Worm (Caenorhabditis elegans): Measurements from ENCODE around the gene F47B10.3.
A peak's percentile ranks its signal among the peaks of the same experiment; 100 is the strongest.

F47B10.3 gene

DNA sequence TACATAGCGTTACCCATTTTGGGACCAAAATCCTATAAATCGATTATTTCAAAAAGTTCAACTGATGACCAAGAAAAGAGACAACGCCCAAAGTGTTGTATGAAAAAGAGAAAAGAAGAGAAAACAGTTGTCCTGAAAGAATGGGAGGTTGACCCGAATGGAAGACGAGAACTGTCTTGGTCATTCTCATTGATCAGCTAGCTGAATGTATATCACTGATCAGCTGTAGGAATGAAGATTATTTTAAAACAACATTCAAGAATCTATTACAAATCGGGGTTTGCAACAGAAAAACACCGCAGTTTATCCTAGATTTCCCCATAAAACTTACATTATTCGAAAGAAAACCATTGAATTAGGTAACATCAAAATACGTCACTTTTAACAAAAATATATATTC, 1.5 kb upstream of the F47B10.3 start, which contains the start of gene F47B10.5:
TSS of gene F47B10.5 (minus strand) at position 101 of the 400 bp plus-strand sequence.
- no peak for TF ChIP-seq nhr-77 (tag; optimal IDR thresholded peaks at IDR 0.05)
- no peak for TF ChIP-seq unc-130 (GFP tag; optimal IDR thresholded peaks at IDR 0.05)
- no peak for TF ChIP-seq madf-5 (GFP tag; IDR thresholded peaks at IDR 0.05)
- TF ChIP-seq aha-1 (tag), result peak; percentile 35
- no peak for TF ChIP-seq ctbp-1 (GFP tag; IDR thresholded peaks at IDR 0.05)
- no peak for TF ChIP-seq ceh-20 (GFP tag; IDR thresholded peaks at IDR 0.05)
- TF ChIP-seq set-16 (GFP tag; IDR thresholded peaks at IDR 0.05), result no peak

- TF ChIP-seq tag-97 (GFP tag; IDR thresholded peaks at IDR 0.05) (no peak), Y75B8A.6 (GFP tag; IDR thresholded peaks at IDR 0.05) (no peak), ama-1 (optimal IDR thresholded peaks at IDR 0.05) (no peak), dmd-6 (GFP tag; IDR thresholded peaks at IDR 0.05) (no peak), egl-27 (tag; optimal IDR thresholded peaks at IDR 0.05) (no peak), hlh-30 (tag; optimal IDR thresholded peaks at IDR 0.05; ENCODE audit: insufficient read depth) (no peak), lin-13 (GFP tag; optimal IDR thresholded peaks at IDR 0.05) (no peak), pqm-1 (tag; optimal IDR thresholded peaks at IDR 0.05) (no peak), unc-130 (GFP tag; optimal IDR thresholded peaks at IDR 0.05) (no peak), jun-1 (tag; optimal IDR thresholded peaks at IDR 0.05) (no peak), egl-43 (GFP tag; IDR thresholded peaks at IDR 0.05) (no peak), dpl-1 (GFP tag; optimal IDR thresholded peaks at IDR 0.05) (no peak), nhr-76 (tag; optimal IDR thresholded peaks at IDR 0.05) (no peak), skn-1 (tag; optimal IDR thresholded peaks at IDR 0.05) (no peak), nhr-102 (tag; optimal IDR thresholded peaks at IDR 0.05) (no peak), R02D3.7 (tag; optimal IDR thresholded peaks at IDR 0.05) (no peak), F10B5.3 (tag; optimal IDR thresholded peaks at IDR 0.05) (no peak), mxl-3 (GFP tag; optimal IDR thresholded peaks at IDR 0.05) (no peak)
These were observed 1.0 kb upstream of the F47B10.3 start, which contains the start of gene F47B10.4 for ce11 chrX:10890965-10891364. Gene F47B10.4, plus strand, starts transcription at chrX:10891265.

- TF ChIP-seq T26A8.4 (GFP tag; IDR thresholded peaks at IDR 0.05) (no peak), mes-2 (tag; optimal IDR thresholded peaks at IDR 0.05; ENCODE audit: poor library complexity, severe bottlenecking) (no peak), zfp-3 (GFP tag; conservative IDR thresholded peaks at IDR 0.05) (no peak), Y5F2A.4 (GFP tag; optimal IDR thresholded peaks at IDR 0.05) (no peak), dpl-1 (GFP tag; optimal IDR thresholded peaks at IDR 0.05) (no peak), daf-19 (GFP tag; conservative IDR thresholded peaks at IDR 0.05) (no peak)
These were observed 4.5 kb downstream of the F47B10.3 start, which contains the start of gene haly-1 for ce11 chrX:10896498-10896897. Gene haly-1, minus strand, starts transcription at chrX:10896598.

ce11 chrX:10900079-10900724, 8.2 kb downstream of the F47B10.3 start, which contains the start of gene suca-1:
Gene suca-1, minus strand, starts transcription at chrX:10900114.
- TF ChIP-seq nhr-76 (tag; optimal IDR thresholded peaks at IDR 0.05) (no peak), dpl-1 (GFP tag; optimal IDR thresholded peaks at IDR 0.05) (no peak), mes-2 (tag; optimal IDR thresholded peaks at IDR 0.05; ENCODE audit: poor library complexity, severe bottlenecking) (peak; percentile 50), daf-16 (GFP tag; optimal IDR thresholded peaks at IDR 0.05) (no peak), daf-16 (tag; optimal IDR thresholded peaks at IDR 0.05) (peak; percentile 24), mxl-3 (GFP tag; optimal IDR thresholded peaks at IDR 0.05) (peak; percentile 92), tra-1 (GFP tag; IDR thresholded peaks at IDR 0.05) (no peak), mep-1 (tag; optimal IDR thresholded peaks at IDR 0.05) (peak; percentile 39), ZK337.2 (GFP tag; IDR thresholded peaks at IDR 0.05) (no peak), dmd-8 (GFP tag; IDR thresholded peaks at IDR 0.05) (no peak), zip-2 (tag; optimal IDR thresholded peaks at IDR 0.05) (no peak), dmd-6 (GFP tag; IDR thresholded peaks at IDR 0.05) (peak; percentile 67), pha-4 (GFP tag; IDR thresholded peaks at IDR 0.05) (no peak), pha-4 (tag; optimal IDR thresholded peaks at IDR 0.05) (no peak), F49E8.2 (tag; optimal IDR thresholded peaks at IDR 0.05; ENCODE audit: borderline replicate concordance) (no peak), Y48G9A.11 (GFP tag; IDR thresholded peaks at IDR 0.05) (no peak), fkh-10 (GFP tag; optimal IDR thresholded peaks at IDR 0.05) (no peak), rbr-2 (tag; optimal IDR thresholded peaks at IDR 0.05) (peak; percentile 62), lin-39 (tag; optimal IDR thresholded peaks at IDR 0.05) (no peak), lir-3 (tag; optimal IDR thresholded peaks at IDR 0.05) (no peak), madf-9 (GFP tag; conservative IDR thresholded peaks at IDR 0.05) (no peak), daf-12 (tag; optimal IDR thresholded peaks at IDR 0.05) (no peak), ztf-7 (tag; optimal IDR thresholded peaks at IDR 0.05) (no peak), lin-13 (GFP tag; optimal IDR thresholded peaks at IDR 0.05) (peak; percentile 5)

All from whole organism, L4 larva.